Worm (Caenorhabditis elegans): ENCODE data around the gene gly-11.

DNA sequence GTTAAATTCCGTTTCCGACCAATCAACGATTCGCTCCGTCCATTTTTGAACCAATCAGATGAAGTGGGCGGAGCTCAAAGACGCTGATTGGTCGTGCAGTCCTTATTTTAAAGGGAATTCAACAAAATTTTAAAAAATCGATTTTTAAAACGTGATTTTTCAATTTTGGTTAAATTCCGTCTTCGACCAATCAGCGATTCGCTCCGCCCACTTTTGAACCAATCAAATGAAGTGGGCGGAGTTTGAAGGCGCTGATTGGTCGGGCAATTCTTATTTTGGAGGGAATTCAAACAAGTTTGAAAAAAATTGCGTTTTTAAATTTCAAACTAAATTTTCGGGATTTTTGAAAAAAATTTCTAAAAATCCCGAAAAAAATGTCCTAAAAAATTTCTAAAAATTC, 23.5 kb downstream of the gly-11 start:
- TF ChIP-seq ztf-1 (GFP tag; conservative IDR thresholded peaks at IDR 0.05), result no peak
- no peak for TF ChIP-seq lin-39 (tag; optimal IDR thresholded peaks at IDR 0.05)
- TF ChIP-seq nhr-11 (tag; optimal IDR thresholded peaks at IDR 0.05), result no peak
- no peak for TF ChIP-seq sma-9 (GFP tag; optimal IDR thresholded peaks at IDR 0.05)
- TF ChIP-seq sma-9 (tag; optimal IDR thresholded peaks at IDR 0.05), result no peak
- TF ChIP-seq ceh-16 (tag; optimal IDR thresholded peaks at IDR 0.05), result no peak
- TF ChIP-seq F13H6.1 (tag; optimal IDR thresholded peaks at IDR 0.05), result no peak
